Fruit fly (Drosophila melanogaster): Measurements from ENCODE around the gene CG44227.

dm6 chr3R:8638629-8639028 lies 46.3 kb downstream of the CG44227 start:
- TF ChIP-seq Crg-1 (GFP tag; optimal IDR thresholded peaks at IDR 0.05) (no peak), Clk (GFP tag; optimal IDR thresholded peaks at IDR 0.05) (no peak), bab1 (GFP tag; optimal IDR thresholded peaks at IDR 0.05) (no peak), kay (GFP tag; ENCODE audit: borderline replicate concordance) (no peak), cnc (optimal IDR thresholded peaks at IDR 0.05) (no peak), CG1620 (GFP tag; optimal IDR thresholded peaks at IDR 0.05) (no peak), pad (GFP tag; optimal IDR thresholded peaks at IDR 0.05) (no peak), Hr96 (GFP tag; optimal IDR thresholded peaks at IDR 0.05) (no peak), toe (GFP tag; optimal IDR thresholded peaks at IDR 0.05) (no peak), tj (GFP tag; optimal IDR thresholded peaks at IDR 0.05) (no peak)
